Fruit fly (Drosophila melanogaster) ovary, adult (tissue): Measurements from ENCODE around the gene CG13305.

Experiments
- CG17801 ChIP-seq: fragments of 200-800 bp; optimal IDR thresholded peaks from 2 replicates; lab custom pipeline; 2019; ENCODE audit warnings: missing biosample characterization, mild to moderate bottlenecking, missing genetic modification characterization, moderate library complexity; ENCODE audit not compliant: partially characterized antibody

The CG13305 gene

DNA sequence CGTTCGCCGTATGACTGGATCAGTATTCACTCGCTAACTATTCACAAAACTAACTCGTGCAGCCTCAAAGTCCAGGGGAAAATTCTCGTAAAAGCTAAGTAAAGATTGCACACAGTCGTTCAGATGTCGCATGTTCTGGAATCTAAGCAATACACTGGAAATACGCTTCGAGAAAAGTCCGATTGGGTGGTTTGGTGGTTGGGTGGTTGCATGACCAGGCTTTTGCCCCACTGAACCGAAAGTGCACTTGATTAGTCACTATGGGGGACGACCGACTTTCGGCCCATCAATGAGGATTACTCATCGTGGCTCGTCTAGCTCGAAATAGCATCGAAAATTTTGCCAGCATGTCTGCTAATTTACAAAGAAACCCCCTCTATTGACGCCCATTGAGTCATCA lies 33.7 kb upstream of the CG13305 start:
- TF ChIP-seq CG17801 (GFP tag; lab: Kevin White, UChicago): no peak

DNA sequence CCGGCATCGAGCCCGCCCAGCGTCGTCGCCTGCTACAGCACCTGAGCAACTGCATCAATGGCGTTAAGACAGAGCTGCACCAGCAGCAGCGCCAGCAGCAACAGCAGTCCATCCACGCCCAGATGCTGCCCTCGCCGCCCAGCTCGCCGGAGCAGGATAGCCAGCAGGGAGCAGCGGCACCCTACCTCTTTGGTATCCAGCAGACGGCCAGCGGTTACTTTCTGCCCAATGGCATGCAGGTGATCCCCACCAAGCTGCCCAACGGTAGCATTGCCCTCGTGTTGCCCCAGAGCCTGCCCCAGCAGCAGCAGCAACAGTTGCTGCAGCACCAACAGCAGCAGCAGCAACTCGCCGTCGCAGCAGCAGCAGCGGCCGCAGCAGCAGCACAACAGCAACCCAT lies 31.2 kb upstream of the CG13305 start:
- TF ChIP-seq CG17801 (GFP tag; lab: Kevin White, UChicago): no peak

DNA sequence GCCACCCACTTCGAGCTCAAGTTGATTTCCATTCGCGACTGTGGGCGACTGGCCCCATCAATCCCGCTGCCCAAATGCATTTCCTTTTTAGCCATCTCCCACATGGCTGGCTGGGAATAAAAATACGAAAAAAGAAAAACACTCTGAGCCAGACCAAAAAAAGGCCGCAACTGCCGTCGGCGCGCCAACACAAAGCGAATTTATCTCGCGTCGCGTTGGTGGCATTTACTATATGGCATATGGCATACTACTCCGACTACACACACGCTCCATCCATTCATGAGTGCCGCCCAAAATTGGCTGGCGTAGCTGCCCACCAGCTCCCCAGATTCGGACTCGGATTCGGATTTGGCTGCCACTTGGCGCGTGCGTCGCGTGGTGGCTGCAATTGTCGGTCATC lies 29.9 kb upstream of the CG13305 start:
- TF ChIP-seq CG17801 (GFP tag; lab: Kevin White, UChicago): no peak

DNA sequence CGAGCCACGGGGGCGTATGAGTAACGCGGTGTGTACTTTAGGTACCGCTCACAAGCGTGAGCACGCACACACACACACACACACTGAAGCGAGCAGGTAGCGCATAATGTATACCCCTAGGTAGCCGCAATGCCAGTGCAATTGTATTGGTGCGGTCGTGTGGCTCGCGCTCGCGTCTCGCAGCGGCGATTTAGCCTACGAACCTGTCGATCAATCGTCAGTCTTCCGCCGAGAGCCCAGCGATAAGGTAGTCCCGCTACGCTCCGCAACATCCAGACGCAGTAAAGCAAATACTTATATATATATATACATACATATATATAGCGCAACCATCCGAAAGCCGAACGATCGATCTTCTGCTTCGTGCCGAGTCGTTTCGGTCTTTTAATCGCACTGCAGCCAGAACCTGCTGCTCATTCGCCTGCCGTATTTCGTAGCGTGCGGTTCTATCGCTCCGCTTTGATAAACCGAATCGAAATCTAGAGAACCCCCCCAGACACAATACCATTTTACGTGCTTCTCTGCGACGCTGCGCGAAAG lies 29.0 kb upstream of the CG13305 start, which contains the start of gene hry:
Gene hry (plus strand): TSS at position 215 of the 540 bp plus-strand sequence.
- TF ChIP-seq CG17801 (GFP tag; lab: Kevin White, UChicago): peak; percentile 88

DNA sequence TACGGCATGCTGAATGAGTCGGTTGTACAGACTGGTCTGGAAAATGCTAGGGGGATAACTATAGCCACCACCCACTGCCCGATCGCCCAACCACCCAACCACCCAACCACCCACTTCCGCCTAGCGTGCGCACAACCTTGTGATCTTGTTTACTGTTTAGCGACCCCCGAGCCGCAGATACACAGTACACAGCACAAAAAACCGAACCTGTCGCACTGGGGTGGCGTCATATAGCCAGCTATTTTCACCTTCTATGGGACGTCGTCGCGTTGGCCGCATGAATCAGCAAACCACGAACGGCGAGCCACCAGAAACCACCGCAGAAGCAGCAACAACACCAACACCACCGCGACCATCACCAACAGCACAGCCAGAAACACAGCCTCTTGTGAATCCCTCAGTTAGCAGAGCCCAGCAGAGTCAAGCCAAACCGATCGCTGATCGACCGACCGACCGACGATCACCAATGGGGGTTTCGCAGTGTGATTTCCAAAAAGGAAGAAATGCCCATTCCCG lies 28.5 kb upstream of the CG13305 start:
- no peak for TF ChIP-seq CG17801 (GFP tag; lab: Kevin White, UChicago)

DNA sequence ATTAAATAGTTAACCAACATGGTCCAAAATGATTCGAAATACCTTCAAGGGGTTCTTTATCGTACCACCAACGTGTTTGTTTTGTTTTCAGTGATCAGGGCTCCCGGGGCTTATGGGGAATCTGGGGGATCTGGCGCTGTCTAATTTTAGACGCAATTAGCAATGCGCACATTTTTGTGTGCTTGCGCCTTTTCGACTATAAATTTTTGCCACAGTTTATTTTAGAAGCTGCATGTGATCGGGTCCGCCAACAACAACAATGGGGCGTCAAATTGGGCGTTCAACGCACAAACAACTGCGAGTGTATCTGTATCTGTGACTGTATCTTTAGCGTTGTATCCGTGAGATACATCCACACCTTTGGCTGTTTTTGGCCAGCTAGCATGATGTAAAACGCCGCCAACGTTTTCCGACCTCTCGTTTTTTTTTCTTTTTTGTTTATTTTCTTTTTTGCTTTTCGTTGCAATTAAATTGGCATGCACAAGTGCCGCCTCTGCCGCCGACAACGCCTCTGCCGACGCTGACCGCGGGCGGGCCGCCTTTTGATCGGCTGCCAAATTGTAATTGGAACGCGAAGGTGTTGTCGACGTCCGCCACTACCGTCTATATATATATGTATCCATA lies 26.9 kb upstream of the CG13305 start:
- TF ChIP-seq CG17801 (GFP tag; lab: Kevin White, UChicago): no peak

DNA sequence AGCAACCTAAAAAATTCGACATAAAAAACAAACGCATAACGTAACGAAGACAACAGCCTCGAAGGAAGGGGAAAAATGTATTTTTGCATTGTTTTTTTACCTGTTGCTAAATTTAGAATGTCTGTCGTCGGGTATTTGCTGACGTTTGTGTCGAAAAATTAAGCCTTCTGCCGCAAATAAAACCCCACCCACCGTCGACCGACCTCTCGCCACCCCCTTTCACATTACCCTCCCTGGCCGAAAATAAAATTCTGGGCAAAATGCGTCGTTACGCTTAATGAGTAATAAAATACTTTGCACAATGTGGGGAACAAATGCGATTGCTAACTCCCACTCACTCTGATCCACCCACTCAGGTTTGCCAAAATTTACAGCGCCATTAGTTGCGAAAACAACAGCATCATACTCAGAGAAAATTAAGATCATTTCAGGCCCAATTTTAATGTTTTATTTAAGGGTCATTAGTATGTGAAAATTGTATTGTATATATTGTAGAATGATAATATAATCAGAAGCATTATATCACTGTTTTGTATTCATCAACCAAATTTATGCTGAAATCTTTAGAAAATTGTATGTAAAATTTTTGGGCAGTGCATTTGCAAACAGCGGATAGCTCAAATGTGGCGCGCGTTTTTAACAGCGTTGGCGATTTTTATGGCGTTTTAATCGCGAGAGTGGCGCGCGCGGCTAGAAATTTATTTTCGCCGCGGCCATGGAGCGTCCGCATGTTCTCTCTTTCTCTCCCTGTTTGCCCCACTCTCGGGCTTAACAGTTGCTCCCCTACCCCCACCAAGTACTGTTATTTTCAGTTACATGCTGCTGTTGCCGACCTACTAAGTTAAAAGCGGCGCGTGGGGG lies 25.8 kb upstream of the CG13305 start:
- no peak for TF ChIP-seq CG17801 (GFP tag; lab: Kevin White, UChicago)

DNA sequence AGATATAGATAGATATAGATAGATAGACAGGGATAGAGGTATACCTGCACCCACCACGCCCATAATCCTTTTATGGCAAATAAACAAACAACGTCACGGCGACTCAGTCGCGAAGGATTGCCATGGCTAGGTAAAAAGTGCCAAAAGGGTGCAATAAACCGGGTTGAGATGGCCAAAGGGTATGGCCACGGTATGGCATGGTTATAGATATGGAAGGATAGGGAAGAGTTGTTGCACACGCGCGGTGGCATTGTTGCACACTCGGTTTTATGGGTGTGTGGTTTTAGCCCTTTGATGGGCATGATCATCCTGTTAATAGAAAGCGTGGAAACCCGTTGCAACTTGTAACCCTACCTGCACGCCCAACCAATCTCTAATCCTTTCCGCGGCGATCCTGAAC lies 24.4 kb upstream of the CG13305 start:
- no peak for TF ChIP-seq CG17801 (GFP tag; lab: Kevin White, UChicago)

DNA sequence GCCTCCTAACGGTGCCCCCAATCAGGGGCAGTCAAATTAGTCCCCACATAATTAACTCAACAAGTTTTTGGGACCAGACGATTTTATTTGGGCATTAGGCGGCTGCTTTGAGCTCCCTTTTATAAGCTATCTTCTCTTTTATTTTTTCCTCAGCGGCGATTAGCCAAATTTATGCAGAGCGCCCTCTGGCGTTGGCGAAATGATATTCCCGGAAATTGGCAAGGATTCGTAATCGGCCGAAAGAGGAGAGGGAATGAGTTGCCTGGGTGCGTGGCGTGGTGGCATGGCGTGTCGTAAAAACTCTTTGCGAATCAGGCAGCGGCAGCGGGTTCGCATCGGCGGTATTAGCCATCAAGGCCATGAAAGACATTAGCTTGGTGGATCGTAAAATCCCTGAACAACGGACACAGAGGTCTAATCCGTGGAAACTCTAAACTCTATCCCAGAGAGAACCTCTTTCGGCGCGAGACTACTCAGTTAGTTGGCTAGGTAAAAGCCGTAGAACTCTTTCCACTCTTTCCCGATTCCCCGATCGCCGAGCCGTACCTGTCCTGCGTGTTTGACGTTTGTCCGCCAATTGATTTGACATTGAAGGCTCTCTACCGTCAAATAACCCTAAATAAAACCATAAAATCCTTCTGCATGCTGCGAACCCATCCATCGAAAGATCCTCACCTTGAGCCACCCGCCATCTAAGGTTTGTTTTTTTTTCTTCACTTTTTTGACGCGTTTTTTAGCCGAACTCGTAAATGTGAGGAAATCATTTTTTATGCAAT lies 23.4 kb upstream of the CG13305 start:
- no peak for TF ChIP-seq CG17801 (GFP tag; lab: Kevin White, UChicago)

DNA sequence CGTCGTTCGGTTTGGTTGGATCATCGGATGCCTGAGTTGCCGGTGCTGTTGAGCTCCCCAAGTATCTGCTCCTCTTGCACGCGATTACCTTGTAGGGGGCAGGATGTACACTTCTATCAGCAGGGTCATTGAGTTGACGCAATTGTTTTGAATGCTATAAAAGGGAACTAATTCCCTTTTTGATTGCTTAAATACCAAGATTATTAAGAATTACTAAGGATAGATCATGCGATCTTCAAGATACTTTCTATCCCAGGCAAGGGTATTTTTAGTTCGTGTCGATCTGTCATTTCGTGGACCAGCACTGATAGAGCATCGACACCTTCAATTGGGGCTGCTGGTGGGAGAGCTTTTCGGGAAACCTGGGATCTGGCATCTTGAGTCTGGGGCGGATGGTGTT lies 22.5 kb upstream of the CG13305 start:
- no peak for TF ChIP-seq CG17801 (GFP tag; lab: Kevin White, UChicago)

DNA sequence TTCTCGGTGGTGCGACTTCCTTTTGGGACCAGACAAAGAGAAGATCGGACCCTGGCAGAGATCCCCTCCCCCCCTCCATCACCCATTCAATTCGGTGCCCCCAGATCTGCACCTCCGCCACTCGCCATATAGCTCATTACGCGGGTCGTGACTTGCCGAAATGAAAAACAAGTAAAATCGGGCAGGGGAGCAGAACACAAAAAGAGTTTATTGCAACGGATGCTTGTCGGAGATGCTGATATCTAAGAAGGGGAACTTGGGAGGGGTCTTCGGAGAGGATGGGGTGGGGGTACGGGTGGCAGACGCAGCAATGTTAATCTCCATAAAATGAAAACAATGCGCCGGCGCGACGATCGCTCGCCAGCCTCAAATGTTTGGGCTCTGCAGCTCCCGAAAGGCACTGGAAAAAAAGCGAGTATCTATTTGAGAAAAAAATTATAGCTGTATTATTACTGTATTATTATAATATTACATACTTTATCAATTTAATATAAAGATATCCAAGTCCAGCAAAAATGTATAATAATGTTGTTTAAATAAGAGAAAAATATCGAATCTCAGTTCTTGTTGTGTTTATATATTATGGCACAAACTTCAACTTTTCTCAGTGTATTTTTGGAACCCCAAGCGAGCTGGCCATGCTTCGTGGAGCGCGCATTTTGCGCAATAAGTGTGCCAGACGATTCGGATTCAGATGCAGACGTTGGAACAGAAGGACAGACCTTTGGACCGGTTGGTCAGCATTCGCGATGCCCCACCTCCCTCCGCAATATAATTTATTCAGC lies 21.4 kb upstream of the CG13305 start:
- no peak for TF ChIP-seq CG17801 (GFP tag; lab: Kevin White, UChicago)

DNA sequence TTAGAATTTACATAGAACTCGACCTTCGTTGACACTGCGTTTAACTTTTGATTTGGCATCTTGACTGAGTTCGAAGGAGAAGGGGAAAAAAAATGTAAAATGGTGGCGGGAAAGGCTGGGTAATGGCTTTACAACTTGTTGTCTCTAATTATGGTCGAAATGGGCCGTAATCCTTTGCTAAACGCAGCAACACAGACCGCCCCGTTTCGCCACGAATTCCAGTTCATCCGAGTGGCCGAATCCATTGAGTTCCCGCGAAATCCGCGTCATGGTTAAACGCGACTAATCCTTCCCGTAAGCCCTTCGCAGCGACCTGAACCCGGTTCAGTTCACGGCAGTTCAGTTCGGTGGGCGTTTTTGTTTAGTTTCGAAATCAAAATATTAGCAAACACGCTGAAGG lies 19.5 kb upstream of the CG13305 start:
- TF ChIP-seq CG17801 (GFP tag; lab: Kevin White, UChicago): no peak

DNA sequence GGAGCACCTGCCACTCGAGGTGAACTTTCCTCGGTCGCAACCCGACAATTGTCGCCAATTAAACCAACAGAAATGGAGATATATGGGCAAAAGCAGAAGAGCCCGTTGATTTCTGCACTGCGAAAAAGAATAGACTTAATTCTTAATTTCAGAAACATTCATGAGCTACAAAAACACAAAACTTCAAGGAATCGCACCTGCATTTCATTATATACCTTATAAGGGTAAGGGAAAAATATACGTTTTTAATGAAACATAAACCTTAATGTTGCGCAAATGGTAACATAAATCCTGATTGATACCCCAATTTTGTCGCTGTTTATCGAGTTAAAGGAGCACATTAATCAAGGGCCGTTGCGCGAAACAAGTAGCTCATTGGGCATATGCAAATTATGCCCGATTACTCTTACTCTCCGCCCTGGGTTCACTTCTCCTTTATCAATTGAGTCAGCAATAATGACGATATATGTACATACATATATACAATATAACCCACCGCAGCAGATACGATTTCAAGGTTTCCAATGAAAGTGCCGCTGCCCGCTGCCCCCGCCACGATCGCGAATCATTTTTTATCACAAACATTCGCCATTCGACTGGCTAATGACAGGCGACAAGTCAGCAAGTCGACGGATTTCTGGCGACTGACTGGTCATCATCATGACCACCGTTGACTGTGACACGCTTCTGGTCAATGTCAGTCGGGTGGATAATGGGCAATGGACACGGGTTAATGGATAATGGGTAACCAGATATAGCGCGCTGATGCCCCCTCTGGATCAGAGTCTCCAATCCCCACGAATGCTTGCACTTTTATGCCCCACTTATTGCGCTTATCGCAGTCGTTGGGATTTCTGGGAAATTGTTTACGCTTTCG lies 15.4 kb upstream of the CG13305 start:
- TF ChIP-seq CG17801 (GFP tag; lab: Kevin White, UChicago): no peak
